Fruit fly (Drosophila melanogaster): Measurements from ENCODE around the gene CG31370.

Gene CG31370

DNA sequence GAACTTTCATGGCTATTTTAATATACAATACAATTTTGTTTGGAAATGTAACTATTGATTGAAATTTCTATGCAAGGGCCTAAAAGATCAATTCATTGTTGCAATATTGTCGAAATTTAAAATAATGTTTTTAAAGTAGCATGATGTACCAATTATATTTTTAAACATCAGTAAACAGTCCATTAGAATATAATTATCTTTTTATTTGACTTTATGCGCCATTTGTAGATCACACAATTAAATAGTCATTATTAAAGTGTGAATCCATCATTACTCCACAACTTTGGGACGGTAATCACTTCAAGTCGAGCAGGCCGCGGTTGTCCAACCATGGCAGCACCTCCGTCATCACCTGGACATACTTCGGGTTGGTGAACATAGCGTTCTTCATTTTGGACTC is 8.6 kb downstream of the CG31370 start, which contains the start of gene CG31099:
TSS of gene CG31099 (minus strand) at position 101 of the 400 bp plus-strand sequence.
- TF ChIP-seq Aef1 (GFP tag; IDR thresholded peaks at IDR 0.05): no peak
- TF ChIP-seq hb (GFP tag; IDR thresholded peaks at IDR 0.05; ENCODE audit: partially characterized antibody): no peak

DNA sequence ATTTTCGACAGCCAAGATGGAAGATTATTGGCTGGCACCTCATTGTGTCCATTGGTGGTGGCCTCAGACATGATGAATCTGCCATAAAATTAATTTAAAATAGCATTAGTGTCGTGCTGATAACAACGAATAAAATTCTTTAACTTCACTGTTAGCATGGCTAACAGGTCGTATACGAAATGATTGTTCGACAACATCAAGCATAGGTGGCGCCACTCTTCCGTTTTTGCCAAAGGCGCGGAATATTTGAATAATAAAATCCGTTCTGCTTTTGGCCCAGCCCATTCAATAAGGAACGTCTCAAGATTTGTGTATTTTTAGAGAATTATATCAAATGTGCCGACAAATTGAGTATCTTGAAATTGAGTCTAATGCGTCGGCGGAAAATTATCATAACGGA is 10.3 kb downstream of the CG31370 start:
- TF ChIP-seq CG7963 (GFP tag; IDR thresholded peaks at IDR 0.05; ENCODE audit: partially characterized antibody) (no peak), caup (GFP tag; optimal IDR thresholded peaks at IDR 0.05; ENCODE audit: severe bottlenecking) (peak; percentile 26), Deaf1 (tag; optimal IDR thresholded peaks at IDR 0.05) (no peak), Ets65A (GFP tag) (peak; percentile 43), Atf-2 (GFP tag; optimal IDR thresholded peaks at IDR 0.05) (no peak), jing (GFP tag; optimal IDR thresholded peaks at IDR 0.05) (no peak), CG7839 (tag; optimal IDR thresholded peaks at IDR 0.05) (peak; percentile 11), Dfd (GFP tag; optimal IDR thresholded peaks at IDR 0.05) (no peak), Neu2 (GFP tag; optimal IDR thresholded peaks at IDR 0.05; ENCODE audit: borderline replicate concordance) (no peak), CG8924 (tag; optimal IDR thresholded peaks at IDR 0.05) (no peak), Hmx (GFP tag; optimal IDR thresholded peaks at IDR 0.05) (no peak), Meics (GFP tag; optimal IDR thresholded peaks at IDR 0.05) (peak; percentile 27), klu (GFP tag; IDR thresholded peaks at IDR 0.05) (no peak), CG10209 (GFP tag; optimal IDR thresholded peaks at IDR 0.05) (no peak), so (GFP tag; IDR thresholded peaks at IDR 0.05) (no peak), Ets97D (GFP tag; optimal IDR thresholded peaks at IDR 0.05) (peak; percentile 22), jigr1 (GFP tag; IDR thresholded peaks at IDR 0.05) (no peak), CG5180 (GFP tag; optimal IDR thresholded peaks at IDR 0.05) (no peak), lab (GFP tag; optimal IDR thresholded peaks at IDR 0.05) (peak; percentile 26), CTCF (GFP tag; optimal IDR thresholded peaks at IDR 0.05) (peak; percentile 89), bcd (GFP tag; optimal IDR thresholded peaks at IDR 0.05) (peak; percentile 3), sisA (GFP tag; IDR thresholded peaks at IDR 0.05) (no peak), Med (GFP tag) (peak; percentile 70), Dip2 (GFP tag; IDR thresholded peaks at IDR 0.05) (peak; percentile 84), B-H1 (GFP tag; IDR thresholded peaks at IDR 0.05) (no peak), E2f2 (GFP tag; IDR thresholded peaks at IDR 0.05) (peak; percentile 63), CG17612 (GFP tag; IDR thresholded peaks at IDR 0.05) (no peak), mirr (GFP tag; optimal IDR thresholded peaks at IDR 0.05) (peak; percentile 49), CG33557 (GFP tag; optimal IDR thresholded peaks at IDR 0.05) (no peak), ftz-f1 (GFP tag; optimal IDR thresholded peaks at IDR 0.05) (no peak), CG1233 (GFP tag; optimal IDR thresholded peaks at IDR 0.05) (peak; percentile 11), CG9437 (GFP tag; optimal IDR thresholded peaks at IDR 0.05) (peak; percentile 1), stc (GFP tag; IDR thresholded peaks at IDR 0.05) (no peak), sens-2 (GFP tag; IDR thresholded peaks at IDR 0.05) (no peak), Dp (GFP tag; optimal IDR thresholded peaks at IDR 0.05) (peak; percentile 45), CG15514 (GFP tag; optimal IDR thresholded peaks at IDR 0.05) (peak; percentile 29), amos (GFP tag; IDR thresholded peaks at IDR 0.05; ENCODE audit: partially characterized antibody) (no peak), CG7987 (GFP tag; optimal IDR thresholded peaks at IDR 0.05) (no peak), Lhr (GFP tag; optimal IDR thresholded peaks at IDR 0.05) (no peak), MESR4 (GFP tag; optimal IDR thresholded peaks at IDR 0.05) (no peak), dmrt99B (tag; optimal IDR thresholded peaks at IDR 0.05) (no peak), CG3281 (GFP tag; optimal IDR thresholded peaks at IDR 0.05) (peak; percentile 11), Hey (tag; optimal IDR thresholded peaks at IDR 0.05) (no peak), CG13296 (GFP tag; optimal IDR thresholded peaks at IDR 0.05) (peak; percentile 23), CG3163 (GFP tag; optimal IDR thresholded peaks at IDR 0.05) (no peak)

All from whole organism, embryonic.